Worm (Caenorhabditis elegans): ENCODE measurements around the gene Y5H2A.4.
A peak's percentile ranks its signal among the peaks of the same experiment; 100 is the strongest.

The Y5H2A.4 gene

DNA sequence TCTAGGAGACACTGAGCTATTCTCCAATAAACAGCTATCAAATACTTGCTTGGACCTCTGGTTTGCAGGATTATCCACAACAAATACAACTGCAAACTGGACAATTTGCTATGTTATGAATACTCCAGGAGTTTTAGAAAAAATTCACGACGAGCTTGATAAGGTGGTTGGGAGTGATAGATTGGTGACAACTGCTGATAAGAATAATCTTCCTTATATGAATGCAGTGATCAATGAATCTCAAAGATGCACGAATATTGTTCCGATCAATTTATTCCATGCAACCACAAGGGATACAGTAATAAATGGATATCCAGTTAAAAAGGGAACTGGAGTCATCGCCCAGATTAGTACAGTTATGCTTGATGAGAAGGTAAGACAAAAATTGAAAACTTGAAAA is 22.4 kb downstream of the Y5H2A.4 start:
- TF ChIP-seq hlh-17 (GFP tag; optimal IDR thresholded peaks at IDR 0.05; ENCODE audit: borderline replicate concordance) (no peak), ceh-90 (tag; optimal IDR thresholded peaks at IDR 0.05) (no peak), vab-15 (tag; optimal IDR thresholded peaks at IDR 0.05) (no peak), elt-2 (tag; optimal IDR thresholded peaks at IDR 0.05) (peak; percentile 2), nhr-28 (tag; optimal IDR thresholded peaks at IDR 0.05) (no peak), mef-2 (tag; optimal IDR thresholded peaks at IDR 0.05) (no peak), nhr-76 (tag; optimal IDR thresholded peaks at IDR 0.05) (no peak), jun-1 (tag; optimal IDR thresholded peaks at IDR 0.05) (no peak)

DNA sequence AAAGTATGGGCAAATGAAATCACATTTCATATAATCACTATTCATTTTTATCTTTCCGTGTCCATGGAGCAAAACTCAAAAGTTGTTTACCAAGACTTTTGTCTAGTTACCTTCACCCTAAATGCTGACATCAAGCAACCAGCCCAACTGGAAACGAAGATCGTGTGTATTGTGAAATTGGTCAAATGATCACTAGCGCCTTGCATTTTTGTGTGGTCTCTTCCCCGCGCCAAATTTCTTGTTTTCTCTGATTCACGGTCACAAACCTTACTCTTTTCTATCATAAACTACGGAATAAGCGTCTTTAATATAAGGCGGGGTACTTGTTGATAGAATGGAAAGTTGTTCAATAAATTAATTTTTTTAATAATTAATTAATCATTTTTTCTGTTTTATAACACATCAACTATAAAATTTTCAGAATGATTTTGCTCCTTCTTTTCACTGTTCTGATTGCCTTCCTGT is 24.0 kb downstream of the Y5H2A.4 start, which contains the start of gene cyp-33C7:
Gene cyp-33C7, plus strand, starts transcription at position 415 of the 465 bp plus-strand sequence.
- no peak for TF ChIP-seq hlh-17 (GFP tag; optimal IDR thresholded peaks at IDR 0.05; ENCODE audit: borderline replicate concordance)
- TF ChIP-seq isw-1 (GFP tag; IDR thresholded peaks at IDR 0.05), result no peak
- TF ChIP-seq dpl-1 (GFP tag; optimal IDR thresholded peaks at IDR 0.05), result peak in 2 of 3 experiments; percentile 11 to 33
- TF ChIP-seq lin-14 (GFP tag; optimal IDR thresholded peaks at IDR 0.05), result peak; percentile 88
- no peak for TF ChIP-seq fkh-4 (tag; optimal IDR thresholded peaks at IDR 0.05; ENCODE audit: borderline replicate concordance)
- peak; percentile 75 for TF ChIP-seq elt-2 (tag; optimal IDR thresholded peaks at IDR 0.05)
- no peak for TF ChIP-seq aha-1 (tag; optimal IDR thresholded peaks at IDR 0.05)
- TF ChIP-seq lir-3 (tag; optimal IDR thresholded peaks at IDR 0.05; ENCODE audit: poor library complexity), result no peak
- no peak for TF ChIP-seq nhr-11 (tag; optimal IDR thresholded peaks at IDR 0.05)
- TF ChIP-seq tlp-1 (tag; optimal IDR thresholded peaks at IDR 0.05), result no peak
- TF ChIP-seq vab-15 (tag; optimal IDR thresholded peaks at IDR 0.05), result no peak
- TF ChIP-seq nhr-85 (tag), result no peak
- peak; percentile 20 for TF ChIP-seq blmp-1 (tag; optimal IDR thresholded peaks at IDR 0.05)
- TF ChIP-seq snu-23 (GFP tag; optimal IDR thresholded peaks at IDR 0.05), result peak; percentile 33
- no peak for TF ChIP-seq unc-98 (GFP tag; IDR thresholded peaks at IDR 0.05)
- TF ChIP-seq zip-4 (GFP tag; optimal IDR thresholded peaks at IDR 0.05), result no peak
- peak; percentile 89 for TF ChIP-seq nhr-20 (tag; optimal IDR thresholded peaks at IDR 0.05)
- TF ChIP-seq nhr-19 (GFP tag; conservative IDR thresholded peaks at IDR 0.05), result no peak
- TF ChIP-seq nhr-237 (tag; optimal IDR thresholded peaks at IDR 0.05), result no peak
- TF ChIP-seq nhr-71 (tag; optimal IDR thresholded peaks at IDR 0.05), result peak; percentile 59
- no peak for TF ChIP-seq efl-3 (GFP tag; optimal IDR thresholded peaks at IDR 0.05)
- no peak for TF ChIP-seq ceh-90 (tag; optimal IDR thresholded peaks at IDR 0.05)
- TF ChIP-seq rnt-1 (tag; optimal IDR thresholded peaks at IDR 0.05), result no peak
- TF ChIP-seq elt-3 (tag; optimal IDR thresholded peaks at IDR 0.05), result peak in 1 of 6 experiments; percentile 37
- no peak for TF ChIP-seq xbp-1 (tag; optimal IDR thresholded peaks at IDR 0.05)
- no peak for TF ChIP-seq C04F5.9 (tag; optimal IDR thresholded peaks at IDR 0.05)
- no peak for TF ChIP-seq mab-9 (GFP tag; IDR thresholded peaks at IDR 0.05)
- no peak for TF ChIP-seq sup-37 (GFP tag; optimal IDR thresholded peaks at IDR 0.05)
- peak in 1 of 2 experiments; percentile 29 for TF ChIP-seq efl-1 (optimal IDR thresholded peaks at IDR 0.05)
- peak in 1 of 2 experiments; percentile 52 for TF ChIP-seq efl-1 (GFP tag; optimal IDR thresholded peaks at IDR 0.05 in 1 of 2)
- no peak for TF ChIP-seq unc-130 (tag; optimal IDR thresholded peaks at IDR 0.05)
- no peak for TF ChIP-seq Y116A8C.19 (tag; optimal IDR thresholded peaks at IDR 0.05; ENCODE audit: borderline replicate concordance)
- peak; percentile 36 for TF ChIP-seq nhr-90 (tag; optimal IDR thresholded peaks at IDR 0.05; ENCODE audit: poor library complexity)
- TF ChIP-seq nhr-84 (tag; optimal IDR thresholded peaks at IDR 0.05), result no peak
- TF ChIP-seq pqm-1 (tag; optimal IDR thresholded peaks at IDR 0.05), result no peak
- TF ChIP-seq ceh-8 (GFP tag; optimal IDR thresholded peaks at IDR 0.05), result no peak
- no peak for TF ChIP-seq nhr-28 (tag; optimal IDR thresholded peaks at IDR 0.05)
- peak; percentile 2 for TF ChIP-seq fkh-8 (tag; optimal IDR thresholded peaks at IDR 0.05)
- TF ChIP-seq snpc-4 (tag; optimal IDR thresholded peaks at IDR 0.05), result no peak
- TF ChIP-seq lin-35 (GFP tag; optimal IDR thresholded peaks at IDR 0.05), result peak in 1 of 2 experiments; percentile 75
- TF ChIP-seq irx-1 (tag; optimal IDR thresholded peaks at IDR 0.05), result no peak
- TF ChIP-seq mef-2 (tag; optimal IDR thresholded peaks at IDR 0.05), result no peak
- no peak for TF ChIP-seq lin-15B (tag; optimal IDR thresholded peaks at IDR 0.05)
- no peak for TF ChIP-seq egl-13 (tag; optimal IDR thresholded peaks at IDR 0.05)
- TF ChIP-seq swsn-7 (tag; optimal IDR thresholded peaks at IDR 0.05), result no peak
- TF ChIP-seq C34B4.2 (tag; optimal IDR thresholded peaks at IDR 0.05), result no peak
- peak in 1 of 3 experiments; percentile 26 for TF ChIP-seq ceh-82 (tag; optimal IDR thresholded peaks at IDR 0.05)
- TF ChIP-seq zag-1 (tag; optimal IDR thresholded peaks at IDR 0.05), result no peak
